Worm (Caenorhabditis elegans): ENCODE results near the gene F16G10.8.

The F16G10.8 gene

ce11 chrII:2411093-2411492, 27.9 kb upstream of the F16G10.8 start:
- TF ChIP-seq zfh-2 (GFP tag; conservative IDR thresholded peaks at IDR 0.05) (peak; percentile 63), tlf-1 (GFP tag; optimal IDR thresholded peaks at IDR 0.05) (no peak), nfya-2 (GFP tag; IDR thresholded peaks at IDR 0.05) (0 out of 2 replicates have a peak, but pooled peaks have one; percentile 15)

ce11 chrII:2403984-2404383, 20.8 kb upstream of the F16G10.8 start, which contains the start of gene F16G10.1:
Gene F16G10.1 (plus strand): TSS chrII:2404284.
- TF ChIP-seq ceh-79 (tag; optimal IDR thresholded peaks at IDR 0.05): no peak
- TF ChIP-seq attf-3 (GFP tag; conservative IDR thresholded peaks at IDR 0.05): no peak
- TF ChIP-seq lsy-27 (tag; optimal IDR thresholded peaks at IDR 0.05; ENCODE audit: borderline replicate concordance, insufficient read depth): no peak
- TF ChIP-seq B0336.3 (GFP tag; IDR thresholded peaks at IDR 0.05): no peak
- no peak for TF ChIP-seq hlh-12 (tag; optimal IDR thresholded peaks at IDR 0.05)
- TF ChIP-seq hlh-26 (GFP tag; conservative IDR thresholded peaks at IDR 0.05): no peak
- no peak for TF ChIP-seq xnd-1 (tag; optimal IDR thresholded peaks at IDR 0.05)
- no peak for TF ChIP-seq dpff-1 (tag; optimal IDR thresholded peaks at IDR 0.05)
- TF ChIP-seq aptf-2 (GFP tag; conservative IDR thresholded peaks at IDR 0.05): no peak

ce11 chrII:2399810-2400209, 16.6 kb upstream of the F16G10.8 start:
- TF ChIP-seq B0035.1 (tag; optimal IDR thresholded peaks at IDR 0.05) (no peak), lin-54 (GFP tag; optimal IDR thresholded peaks at IDR 0.05) (no peak), nfyb-1 (GFP tag; IDR thresholded peaks at IDR 0.05) (no peak), snpc-3.4 (tag; optimal IDR thresholded peaks at IDR 0.05) (no peak), C06A6.2 (GFP tag; conservative IDR thresholded peaks at IDR 0.05) (no peak), aptf-2 (GFP tag; conservative IDR thresholded peaks at IDR 0.05) (no peak), madf-8 (GFP tag; conservative IDR thresholded peaks at IDR 0.05) (no peak), akir-1 (GFP tag; optimal IDR thresholded peaks at IDR 0.05) (no peak), pbrm-1 (GFP tag; IDR thresholded peaks at IDR 0.05) (no peak)

- TF ChIP-seq Y95B8A.8 (GFP tag; IDR thresholded peaks at IDR 0.05) (no peak), chd-7 (tag; optimal IDR thresholded peaks at IDR 0.05) (no peak)
Measured at ce11 chrII:2398884-2399283, 15.7 kb upstream of the F16G10.8 start, which contains the start of gene F16G10.14. Gene F16G10.14 (minus strand): TSS chrII:2398984.

- TF ChIP-seq xnd-1 (tag; optimal IDR thresholded peaks at IDR 0.05) (no peak), fkh-3 (tag; optimal IDR thresholded peaks at IDR 0.05) (no peak), Y95B8A.8 (GFP tag; IDR thresholded peaks at IDR 0.05) (no peak), akir-1 (GFP tag; optimal IDR thresholded peaks at IDR 0.05) (no peak), B0261.1 (tag; optimal IDR thresholded peaks at IDR 0.05) (no peak), repo-1 (tag; optimal IDR thresholded peaks at IDR 0.05) (no peak)
Measured at ce11 chrII:2395864-2396263, 12.6 kb upstream of the F16G10.8 start, which contains the start of gene F16G10.13. Gene F16G10.13 (minus strand): TSS chrII:2395964.

- TF ChIP-seq lin-26 (GFP tag; IDR thresholded peaks at IDR 0.05) (no peak), lir-1 (GFP tag; conservative IDR thresholded peaks at IDR 0.05) (no peak), snpc-1.1 (tag; optimal IDR thresholded peaks at IDR 0.05; ENCODE audit: insufficient read depth) (no peak), unc-62 (GFP tag; optimal IDR thresholded peaks at IDR 0.05) (no peak), sea-2 (GFP tag; IDR thresholded peaks at IDR 0.05) (no peak), ZK185.1 (tag; optimal IDR thresholded peaks at IDR 0.05; ENCODE audit: poor library complexity, severe bottlenecking) (no peak), gei-17 (GFP tag; optimal IDR thresholded peaks at IDR 0.05) (no peak), akir-1 (GFP tag; optimal IDR thresholded peaks at IDR 0.05) (no peak), die-1 (tag; optimal IDR thresholded peaks at IDR 0.05) (no peak), egrh-3 (GFP tag; IDR thresholded peaks at IDR 0.05) (no peak), ztf-22 (GFP tag; optimal IDR thresholded peaks at IDR 0.05) (no peak), lin-40 (tag; optimal IDR thresholded peaks at IDR 0.05) (no peak), ztf-25 (GFP tag; IDR thresholded peaks at IDR 0.05) (no peak), mes-4 (tag; optimal IDR thresholded peaks at IDR 0.05) (no peak), F57C9.4 (tag; optimal IDR thresholded peaks at IDR 0.05) (no peak), attf-3 (GFP tag; conservative IDR thresholded peaks at IDR 0.05) (no peak)
Measured at ce11 chrII:2393821-2394220, 10.6 kb upstream of the F16G10.8 start, which contains the start of gene F16G10.11. Gene F16G10.11 (minus strand): TSS chrII:2393921.

All from whole organism, young adult.